Fruit fly (Drosophila melanogaster) S2 (cell line): Measurements from ENCODE around the gene Cpr76Ba.

Source experiments
- CG8478 ChIP-seq: fragments of >200 bp; optimal IDR thresholded peaks from 2 replicates; lab custom pipeline; 2018
- CTCF ChIP-seq, 2 experiments: fragments of >200 bp; optimal IDR thresholded peaks; 2 replicates each; lab custom pipeline; 2018

dm6 chr3L:19562146-19562700, 44.1 kb upstream of the Cpr76Ba start:
- TF ChIP-seq CTCF (optimal IDR thresholded peaks at IDR 0.05; lab: Kevin White, UChicago) (no peak), CG8478 (lab: Kevin White, UChicago) (no peak)
